Worm (Caenorhabditis elegans): Measurements from ENCODE around the gene F53F1.4.

- no peak for TF ChIP-seq flh-1 (GFP tag; optimal IDR thresholded peaks at IDR 0.05)
- no peak for TF ChIP-seq M03D4.4 (tag; optimal IDR thresholded peaks at IDR 0.05)
Observed at ce11 chrV:13432364-13432763, 21.5 kb downstream of the F53F1.4 start, which contains the start of gene srd-17.
